Fruit fly (Drosophila melanogaster): ENCODE results near the gene CG12817.

Gene CG12817

DNA sequence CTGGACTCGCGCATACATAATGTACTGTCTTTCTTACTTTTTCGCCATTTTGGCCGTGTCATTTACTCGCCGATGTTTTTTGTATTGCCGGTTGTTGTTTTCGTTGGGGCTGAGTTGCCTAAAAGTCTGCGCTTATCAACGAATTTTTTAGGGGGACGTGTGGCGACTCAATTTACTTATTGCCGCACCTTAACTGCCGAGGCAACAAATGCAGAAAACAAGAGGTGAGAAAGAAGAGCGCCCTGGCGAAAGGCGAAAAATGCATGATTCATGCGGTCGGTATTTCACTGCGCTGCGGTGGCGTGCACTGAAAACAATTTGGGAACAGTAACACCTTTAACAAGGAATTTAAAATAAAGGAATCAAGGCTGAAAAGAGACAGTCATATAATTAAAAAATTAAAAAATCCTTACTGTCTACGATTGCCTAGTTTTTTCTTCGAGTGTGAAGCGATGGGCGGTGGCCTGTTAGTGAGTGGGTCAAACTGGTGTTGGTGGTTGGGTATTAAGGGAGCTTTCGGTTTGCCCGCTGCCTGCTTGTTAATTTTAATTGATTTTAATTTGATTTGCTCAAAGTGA is 44.4 kb upstream of the CG12817 start (continued):
- TF ChIP-seq NFAT (GFP tag; IDR thresholded peaks at IDR 0.05), result peak; percentile 63
- peak; percentile 56; the same call in 1 of the 2 replicates for TF ChIP-seq ham (GFP tag; IDR thresholded peaks at IDR 0.05)
- no peak for TF ChIP-seq ash1 (GFP tag; optimal IDR thresholded peaks at IDR 0.05)
- TF ChIP-seq Hr78 (GFP tag; optimal IDR thresholded peaks at IDR 0.05), result no peak
- peak; percentile 95 for TF ChIP-seq Med (GFP tag)
- TF ChIP-seq jing (GFP tag; optimal IDR thresholded peaks at IDR 0.05), result peak; percentile 40
- TF ChIP-seq CG3838 (GFP tag; optimal IDR thresholded peaks at IDR 0.05), result peak; percentile 41
- TF ChIP-seq slou (GFP tag; optimal IDR thresholded peaks at IDR 0.05), result no peak
- TF ChIP-seq CG1024 (GFP tag; IDR thresholded peaks at IDR 0.05), result peak; percentile 82
- no peak for TF ChIP-seq CG3065 (GFP tag; optimal IDR thresholded peaks at IDR 0.05)
- peak; percentile 83 for TF ChIP-seq H2.0 (GFP tag; IDR thresholded peaks at IDR 0.05)
- no peak for TF ChIP-seq CG16813 (GFP tag; IDR thresholded peaks at IDR 0.05; ENCODE audit: partially characterized antibody)
- no peak for TF ChIP-seq kni (GFP tag; optimal IDR thresholded peaks at IDR 0.05)
- TF ChIP-seq gsb (GFP tag; IDR thresholded peaks at IDR 0.05), result 0 out of 2 replicates have a peak, but pooled peaks have one; percentile 21
- TF ChIP-seq phol (tag; optimal IDR thresholded peaks at IDR 0.05), result peak; percentile 64
- peak; percentile 56 for TF ChIP-seq CG10209 (GFP tag; optimal IDR thresholded peaks at IDR 0.05)
- peak; percentile 84 for TF ChIP-seq ken (GFP tag; IDR thresholded peaks at IDR 0.05)
- peak; percentile 60 for TF ChIP-seq CG4820 (GFP tag; optimal IDR thresholded peaks at IDR 0.05)
- TF ChIP-seq ato (GFP tag; IDR thresholded peaks at IDR 0.05; ENCODE audit: partially characterized antibody), result no peak
- no peak for TF ChIP-seq CG2202 (tag; optimal IDR thresholded peaks at IDR 0.05)
- peak; percentile 51; the same call in 1 of the 2 replicates for TF ChIP-seq CG4404 (GFP tag; IDR thresholded peaks at IDR 0.05)
- peak; percentile 17 for TF ChIP-seq CG12659 (GFP tag; optimal IDR thresholded peaks at IDR 0.05)
- no peak for TF ChIP-seq ro (GFP tag; IDR thresholded peaks at IDR 0.05)
- no peak for TF ChIP-seq Trl (optimal IDR thresholded peaks at IDR 0.05)
- peak; percentile 4 for TF ChIP-seq Trl (GFP tag; optimal IDR thresholded peaks at IDR 0.05)
- no peak for TF ChIP-seq sug (tag; optimal IDR thresholded peaks at IDR 0.05)
- TF ChIP-seq gfzf (GFP tag; optimal IDR thresholded peaks at IDR 0.05), result no peak
- peak; percentile 11 for TF ChIP-seq nerfin-1 (tag; optimal IDR thresholded peaks at IDR 0.05)
- TF ChIP-seq CG33557 (GFP tag; optimal IDR thresholded peaks at IDR 0.05), result no peak
- TF ChIP-seq HLH54F (GFP tag; optimal IDR thresholded peaks at IDR 0.05), result peak; percentile 21
- TF ChIP-seq CG8944 (GFP tag; optimal IDR thresholded peaks at IDR 0.05), result peak; percentile 52
- TF ChIP-seq Atf3 (GFP tag; optimal IDR thresholded peaks at IDR 0.05), result peak; percentile 57
- TF ChIP-seq tio (GFP tag; optimal IDR thresholded peaks at IDR 0.05), result peak; percentile 23
- TF ChIP-seq CrebB (tag; optimal IDR thresholded peaks at IDR 0.05), result no peak
- TF ChIP-seq bcd (GFP tag; optimal IDR thresholded peaks at IDR 0.05), result peak; percentile 59
- TF ChIP-seq kay (GFP tag; optimal IDR thresholded peaks at IDR 0.05), result peak; percentile 42
- TF ChIP-seq CG8290 (GFP tag; optimal IDR thresholded peaks at IDR 0.05), result no peak
- peak in 1 of 2 experiments; percentile 32 for TF ChIP-seq CG8290 (tag; optimal IDR thresholded peaks at IDR 0.05)
- TF ChIP-seq CG5953 (GFP tag; IDR thresholded peaks at IDR 0.05), result peak; percentile 61

DNA sequence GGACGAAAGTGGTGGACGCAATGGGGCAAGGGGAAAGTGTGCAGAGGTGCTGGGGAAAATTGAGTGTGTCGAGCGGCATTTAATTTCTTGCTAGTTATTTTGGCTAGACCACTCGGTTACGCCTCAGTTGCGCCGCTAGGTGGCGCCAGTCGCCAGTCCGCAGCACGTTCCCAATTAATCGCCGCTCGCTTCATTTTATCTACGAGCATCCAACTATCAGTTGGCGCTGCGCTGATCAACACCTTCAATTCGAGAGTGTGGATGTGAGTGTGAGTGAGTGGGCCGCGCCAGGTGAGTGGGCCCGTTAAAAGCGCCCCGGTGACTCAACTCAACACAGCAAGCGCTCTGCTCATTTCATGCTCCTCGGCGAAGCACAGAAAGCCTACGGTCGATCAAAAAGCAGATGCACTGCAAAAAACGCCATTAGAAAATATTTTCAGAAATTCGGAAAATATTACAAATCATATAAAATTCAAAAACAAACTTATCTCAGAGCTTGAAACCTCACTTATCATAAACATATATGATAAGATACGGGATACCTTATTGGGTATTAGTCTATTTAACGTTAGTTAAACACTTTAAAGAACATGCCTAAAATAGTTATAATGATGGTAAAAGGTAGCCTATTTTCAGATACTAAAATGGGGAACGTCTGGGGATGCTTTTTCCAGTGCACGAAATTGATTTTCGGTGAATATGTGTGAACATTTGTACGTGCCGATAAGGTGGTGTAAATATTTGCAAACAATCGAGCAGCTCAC is 43.8 kb upstream of the CG12817 start:
- peak; percentile 88 for TF ChIP-seq CG13424 (tag; optimal IDR thresholded peaks at IDR 0.05)
- TF ChIP-seq CG14667 (GFP tag; IDR thresholded peaks at IDR 0.05), result peak; percentile 62; the same call in 1 of the 2 replicates
- TF ChIP-seq H2.0 (GFP tag; IDR thresholded peaks at IDR 0.05), result peak; percentile 60; the same call in 1 of the 2 replicates
- TF ChIP-seq CG2120 (GFP tag; optimal IDR thresholded peaks at IDR 0.05), result peak; percentile 94
- TF ChIP-seq Ets97D (GFP tag; optimal IDR thresholded peaks at IDR 0.05), result peak; percentile 42
- peak; percentile 66 for TF ChIP-seq Adf1 (GFP tag; IDR thresholded peaks at IDR 0.05)
- TF ChIP-seq CG17186 (GFP tag; optimal IDR thresholded peaks at IDR 0.05), result peak; percentile 18
- peak; percentile 64 for TF ChIP-seq Dad (GFP tag; optimal IDR thresholded peaks at IDR 0.05)
- peak; percentile 66 for TF ChIP-seq twi (tag; optimal IDR thresholded peaks at IDR 0.05)
- peak; percentile 39 for TF ChIP-seq CG15696 (tag; optimal IDR thresholded peaks at IDR 0.05)
- TF ChIP-seq Camta (GFP tag; optimal IDR thresholded peaks at IDR 0.05), result peak; percentile 69
- TF ChIP-seq seq (GFP tag; IDR thresholded peaks at IDR 0.05), result peak; percentile 73
- TF ChIP-seq h (optimal IDR thresholded peaks at IDR 0.05), result no peak
- peak; percentile 72 for TF ChIP-seq CG34376 (GFP tag; optimal IDR thresholded peaks at IDR 0.05)
